Worm (Caenorhabditis elegans): ENCODE results near the gene F58B4.3.

Gene F58B4.3

ce11 chrV:10888153-10888552 lies 41.5 kb upstream of the F58B4.3 start:
- TF ChIP-seq nhr-76 (tag; optimal IDR thresholded peaks at IDR 0.05) = no peak
- TF ChIP-seq flh-1 (GFP tag; optimal IDR thresholded peaks at IDR 0.05) = no peak
- no peak for TF ChIP-seq ceh-39 (tag; optimal IDR thresholded peaks at IDR 0.05)
- no peak for TF ChIP-seq bed-3 (GFP tag; optimal IDR thresholded peaks at IDR 0.05)
- TF ChIP-seq blmp-1 (tag; optimal IDR thresholded peaks at IDR 0.05) = no peak
- no peak for TF ChIP-seq snpc-4 (tag; optimal IDR thresholded peaks at IDR 0.05)
- no peak for TF ChIP-seq hlh-1 (tag; optimal IDR thresholded peaks at IDR 0.05)
- no peak for TF ChIP-seq elt-1 (tag; optimal IDR thresholded peaks at IDR 0.05; ENCODE audit: borderline replicate concordance, insufficient read depth)
- no peak for TF ChIP-seq ces-1 (GFP tag; optimal IDR thresholded peaks at IDR 0.05)
- TF ChIP-seq nhr-2 (tag; optimal IDR thresholded peaks at IDR 0.05) = no peak
- no peak for TF ChIP-seq mls-2 (tag; optimal IDR thresholded peaks at IDR 0.05)
- no peak for TF ChIP-seq lin-13 (tag; optimal IDR thresholded peaks at IDR 0.05)
- TF ChIP-seq zip-8 (tag; optimal IDR thresholded peaks at IDR 0.05) = no peak
- TF ChIP-seq cnd-1 (tag; optimal IDR thresholded peaks at IDR 0.05) = no peak
- TF ChIP-seq nhr-12 (tag; optimal IDR thresholded peaks at IDR 0.05) = no peak
- no peak for TF ChIP-seq nhr-237 (tag; optimal IDR thresholded peaks at IDR 0.05)
- no peak for TF ChIP-seq nhr-28 (tag; optimal IDR thresholded peaks at IDR 0.05)
- no peak for TF ChIP-seq pha-4 (tag; optimal IDR thresholded peaks at IDR 0.05)
- TF ChIP-seq drap-1 (GFP tag; optimal IDR thresholded peaks at IDR 0.05) = no peak

- no peak for TF ChIP-seq snpc-4 (tag; optimal IDR thresholded peaks at IDR 0.05)
- no peak for TF ChIP-seq bed-3 (GFP tag; optimal IDR thresholded peaks at IDR 0.05)
- TF ChIP-seq elt-1 (tag; optimal IDR thresholded peaks at IDR 0.05; ENCODE audit: borderline replicate concordance, insufficient read depth) = no peak
- TF ChIP-seq drap-1 (GFP tag; optimal IDR thresholded peaks at IDR 0.05) = no peak
- no peak for TF ChIP-seq ces-1 (GFP tag; optimal IDR thresholded peaks at IDR 0.05)
- no peak for TF ChIP-seq elt-3 (tag; optimal IDR thresholded peaks at IDR 0.05)
- TF ChIP-seq lin-32 (GFP tag; optimal IDR thresholded peaks at IDR 0.05) = no peak
- no peak for TF ChIP-seq ztf-11 (tag; optimal IDR thresholded peaks at IDR 0.05)
- no peak for TF ChIP-seq flh-1 (GFP tag; optimal IDR thresholded peaks at IDR 0.05)
- TF ChIP-seq nhr-76 (tag; optimal IDR thresholded peaks at IDR 0.05) = no peak
- no peak for TF ChIP-seq cnd-1 (tag; optimal IDR thresholded peaks at IDR 0.05)
- TF ChIP-seq zip-8 (tag; optimal IDR thresholded peaks at IDR 0.05) = no peak
- no peak for TF ChIP-seq hlh-1 (tag; optimal IDR thresholded peaks at IDR 0.05)
- no peak for TF ChIP-seq mep-1 (tag; optimal IDR thresholded peaks at IDR 0.05)
- no peak for TF ChIP-seq nhr-12 (tag; optimal IDR thresholded peaks at IDR 0.05)
These were observed 40.6 kb upstream of the F58B4.3 start, which contains the start of gene F32D8.11 for ce11 chrV:10889036-10889435. Gene F32D8.11, minus strand, starts transcription at chrV:10889136.

- TF ChIP-seq unc-120 (tag; optimal IDR thresholded peaks at IDR 0.05; ENCODE audit: poor library complexity, severe bottlenecking) (no peak), lin-32 (GFP tag; optimal IDR thresholded peaks at IDR 0.05) (no peak), bed-3 (GFP tag; optimal IDR thresholded peaks at IDR 0.05) (no peak), drap-1 (GFP tag; optimal IDR thresholded peaks at IDR 0.05) (no peak), mls-2 (tag; optimal IDR thresholded peaks at IDR 0.05) (no peak), nhr-76 (tag; optimal IDR thresholded peaks at IDR 0.05) (no peak), blmp-1 (tag; optimal IDR thresholded peaks at IDR 0.05) (no peak), snpc-4 (tag; optimal IDR thresholded peaks at IDR 0.05) (no peak), tbx-8 (GFP tag; optimal IDR thresholded peaks at IDR 0.05) (no peak), lsy-2 (tag; optimal IDR thresholded peaks at IDR 0.05) (no peak)
These were observed 39.8 kb upstream of the F58B4.3 start for ce11 chrV:10889774-10890173.

ce11 chrV:10890980-10891379 lies 38.6 kb upstream of the F58B4.3 start, which contains the start of gene F32D8.12:
Gene F32D8.12, minus strand, starts transcription at chrV:10891027.
- no peak for TF ChIP-seq sptf-1 (tag; optimal IDR thresholded peaks at IDR 0.05)
- no peak for TF ChIP-seq zip-8 (tag; optimal IDR thresholded peaks at IDR 0.05)
- TF ChIP-seq mep-1 (tag; optimal IDR thresholded peaks at IDR 0.05) = no peak
- no peak for TF ChIP-seq unc-39 (tag; optimal IDR thresholded peaks at IDR 0.05)
- TF ChIP-seq lsy-2 (tag; optimal IDR thresholded peaks at IDR 0.05) = no peak
- no peak for TF ChIP-seq lin-13 (tag; optimal IDR thresholded peaks at IDR 0.05)
- TF ChIP-seq M03D4.4 (tag; optimal IDR thresholded peaks at IDR 0.05) = no peak
- no peak for TF ChIP-seq unc-120 (tag; optimal IDR thresholded peaks at IDR 0.05; ENCODE audit: poor library complexity, severe bottlenecking)
- TF ChIP-seq sem-2 (GFP tag; optimal IDR thresholded peaks at IDR 0.05) = no peak

- TF ChIP-seq nhr-76 (tag; optimal IDR thresholded peaks at IDR 0.05) (no peak), nhr-12 (tag; optimal IDR thresholded peaks at IDR 0.05) (no peak)
These were observed 36.0 kb upstream of the F58B4.3 start, which contains the start of gene F32D8.4 for ce11 chrV:10893510-10894128. Gene F32D8.4, minus strand, starts transcription at chrV:10893560.
